Fruit fly (Drosophila melanogaster) whole organism: ENCODE measurements around the gene CG45067.

ENCODE experiments used
- CG8478 ChIP-seq: fragments of >200 bp; optimal IDR thresholded peaks from 2 replicates; lab custom pipeline; 2018; ENCODE audit warnings: inconsistent platforms
- usp ChIP-seq: fragments of >200 bp; optimal IDR thresholded peaks from 2 replicates; lab custom pipeline; 2017; ENCODE audit warnings: missing biosample characterization, missing genetic modification characterization, mixed read lengths

DNA sequence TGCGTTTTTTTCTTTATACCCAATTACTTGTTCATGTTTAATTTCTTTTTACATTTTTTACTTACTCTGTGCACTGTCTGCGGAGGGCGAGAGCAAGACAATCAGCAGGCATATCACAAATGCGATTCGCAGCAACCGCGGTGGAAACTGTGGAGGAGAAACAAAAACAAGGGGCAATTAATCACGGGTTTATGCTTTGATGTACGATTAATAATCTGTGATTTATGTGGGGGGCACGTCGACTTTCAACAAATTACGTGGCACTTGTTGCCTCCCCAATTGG is 16.7 kb downstream of the CG45067 start:
- TF ChIP-seq CG8478 (lab: Kevin White, UChicago), result no peak
- no peak for TF ChIP-seq usp
